Worm (Caenorhabditis elegans): ENCODE results near the gene M02E1.1.
"Not testable (repeated sequence)": the region's sequence is repeated elsewhere in the genome, so short reads cannot be mapped to it uniquely, and the experiment has no call there.

M02E1.1 gene

ce11 chrX:324021-324420 lies 1.9 kb upstream of the M02E1.1 start (continued):
- TF ChIP-seq zag-1 (tag; optimal IDR thresholded peaks at IDR 0.05) (peak; percentile 46), crh-2 (tag; optimal IDR thresholded peaks at IDR 0.05) (peak; percentile 87), mab-5 (tag; optimal IDR thresholded peaks at IDR 0.05) (no peak), unc-55 (GFP tag; optimal IDR thresholded peaks at IDR 0.05) (peak; percentile 72), dmd-4 (tag; optimal IDR thresholded peaks at IDR 0.05) (no peak), fos-1 (tag; optimal IDR thresholded peaks at IDR 0.05) (peak; percentile 54), ztf-4 (tag; optimal IDR thresholded peaks at IDR 0.05) (no peak), ceh-82 (tag; optimal IDR thresholded peaks at IDR 0.05) (no peak), aly-2 (tag; optimal IDR thresholded peaks at IDR 0.05) (no peak), elt-1 (tag; optimal IDR thresholded peaks at IDR 0.05) (no peak), Y55F3AM.14 (GFP tag; optimal IDR thresholded peaks at IDR 0.05) (no peak)

ce11 chrX:328736-329135 lies 2.8 kb downstream of the M02E1.1 start:
- TF ChIP-seq unc-62 (GFP tag; optimal IDR thresholded peaks at IDR 0.05) (no peak), gmeb-1 (tag; optimal IDR thresholded peaks at IDR 0.05) (no peak), nhr-25 (tag; optimal IDR thresholded peaks at IDR 0.05) (no peak), sma-3 (GFP tag; optimal IDR thresholded peaks at IDR 0.05) (no peak), unc-55 (GFP tag; optimal IDR thresholded peaks at IDR 0.05) (no peak), mdl-1 (tag; optimal IDR thresholded peaks at IDR 0.05) (no peak), ama-1 (optimal IDR thresholded peaks at IDR 0.05) (no peak), ceh-16 (tag; optimal IDR thresholded peaks at IDR 0.05) (no peak), crh-2 (tag; optimal IDR thresholded peaks at IDR 0.05) (no peak)

ce11 chrX:332643-333042 lies 6.7 kb downstream of the M02E1.1 start:
- TF ChIP-seq unc-55 (GFP tag; optimal IDR thresholded peaks at IDR 0.05) (no peak), blmp-1 (tag; optimal IDR thresholded peaks at IDR 0.05; ENCODE audit: insufficient read depth) (no peak), snpc-4 (tag; optimal IDR thresholded peaks at IDR 0.05) (no peak), nhr-25 (tag; optimal IDR thresholded peaks at IDR 0.05) (no peak), C34F6.9 (tag; optimal IDR thresholded peaks at IDR 0.05) (no peak), mbf-1 (tag; optimal IDR thresholded peaks at IDR 0.05) (no peak), ztf-4 (tag; optimal IDR thresholded peaks at IDR 0.05) (no peak), dmd-4 (tag; optimal IDR thresholded peaks at IDR 0.05) (no peak), elt-3 (tag; optimal IDR thresholded peaks at IDR 0.05) (no peak), egl-27 (tag; optimal IDR thresholded peaks at IDR 0.05) (no peak), ZK546.5 (tag; optimal IDR thresholded peaks at IDR 0.05) (no peak), sma-9 (GFP tag; optimal IDR thresholded peaks at IDR 0.05) (no peak), sma-9 (tag; optimal IDR thresholded peaks at IDR 0.05) (no peak), nhr-11 (tag; optimal IDR thresholded peaks at IDR 0.05) (no peak)

DNA sequence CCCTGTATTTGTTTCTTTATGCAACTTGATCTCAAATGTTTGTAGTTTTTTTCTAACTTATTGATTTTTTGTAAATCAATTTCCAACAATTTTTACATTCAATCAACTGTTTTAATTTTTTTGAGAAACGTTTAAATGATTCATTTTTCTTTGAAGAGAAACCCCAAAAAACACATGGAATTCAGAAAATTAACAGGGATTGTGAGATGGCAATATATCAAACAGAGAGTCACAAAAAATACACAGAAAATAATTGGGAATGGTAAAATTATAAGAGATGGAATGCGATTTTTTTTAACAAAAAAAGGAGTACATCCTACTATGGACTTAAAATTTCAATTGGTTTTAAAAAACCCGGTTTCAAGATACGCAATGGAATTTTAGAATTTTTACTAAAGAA lies 8.5 kb downstream of the M02E1.1 start:
- no peak for TF ChIP-seq snpc-4 (tag; optimal IDR thresholded peaks at IDR 0.05)

ce11 chrX:343822-344221 lies 17.9 kb downstream of the M02E1.1 start:
- TF ChIP-seq crh-2 (tag; optimal IDR thresholded peaks at IDR 0.05) (peak; percentile 14), fos-1 (tag; optimal IDR thresholded peaks at IDR 0.05) (no peak)

DNA sequence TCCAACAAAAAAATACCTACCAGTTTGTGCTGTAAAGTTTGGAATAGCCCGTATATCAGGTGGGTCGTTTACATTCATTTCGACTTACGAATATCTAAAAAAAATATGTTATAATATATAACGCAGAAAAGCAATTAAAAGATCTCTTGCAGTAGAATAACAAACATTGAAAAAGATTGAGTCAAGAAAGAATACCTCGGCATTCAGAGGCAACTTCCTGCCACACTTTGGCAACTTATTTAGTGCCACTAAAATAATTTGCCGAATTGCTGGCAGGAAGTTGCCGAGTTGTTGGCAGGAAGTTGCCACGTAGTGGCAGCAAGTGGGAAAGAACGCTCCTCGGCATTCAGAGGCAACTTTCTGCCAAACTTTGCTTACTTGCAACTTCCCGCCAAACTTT lies 21.2 kb downstream of the M02E1.1 start, which contains the start of gene C04E7.3:
Gene C04E7.3 (minus strand): TSS at position 101 of the 400 bp plus-strand sequence.
- TF ChIP-seq R02D3.7, dmd-4, nhr-237 (tag; optimal IDR thresholded peaks at IDR 0.05): not testable (repeated sequence)

DNA sequence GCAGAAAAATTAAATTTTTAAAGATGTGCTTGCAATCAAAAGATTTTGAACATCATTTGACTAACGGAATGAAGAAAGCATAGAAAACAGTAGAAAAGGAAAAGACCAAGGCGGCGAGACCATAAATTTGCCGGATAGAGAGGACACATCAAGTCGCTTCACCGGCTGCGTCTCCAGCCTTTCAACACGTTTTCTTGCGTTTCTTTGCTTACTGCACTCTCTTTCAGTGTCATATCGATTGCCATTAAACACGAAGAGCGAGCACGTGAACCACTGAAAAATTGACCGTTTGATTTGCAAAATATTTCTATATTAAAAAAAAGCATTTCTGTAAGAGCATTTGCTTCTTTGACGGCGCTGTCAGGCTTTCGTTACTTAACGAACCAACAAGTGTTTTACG lies 22.2 kb downstream of the M02E1.1 start:
- TF ChIP-seq R02D3.7 (tag; optimal IDR thresholded peaks at IDR 0.05): no peak
- peak; percentile 63 for TF ChIP-seq C34F6.9 (tag; optimal IDR thresholded peaks at IDR 0.05)
- peak; percentile 31 for TF ChIP-seq crh-2 (tag; optimal IDR thresholded peaks at IDR 0.05)
- TF ChIP-seq blmp-1 (tag; optimal IDR thresholded peaks at IDR 0.05; ENCODE audit: insufficient read depth): no peak
- TF ChIP-seq snpc-4 (tag; optimal IDR thresholded peaks at IDR 0.05): no peak
- no peak for TF ChIP-seq lin-13 (GFP tag; optimal IDR thresholded peaks at IDR 0.05)
- peak; percentile 50 for TF ChIP-seq mab-5 (tag; optimal IDR thresholded peaks at IDR 0.05)
- TF ChIP-seq unc-55 (GFP tag; optimal IDR thresholded peaks at IDR 0.05): peak; percentile 58
- peak in 1 of 2 experiments; percentile 60 for TF ChIP-seq mdl-1 (tag; optimal IDR thresholded peaks at IDR 0.05)
- TF ChIP-seq nhr-10 (tag; optimal IDR thresholded peaks at IDR 0.05): no peak
- no peak for TF ChIP-seq peb-1 (tag; optimal IDR thresholded peaks at IDR 0.05)
- peak in 1 of 2 experiments; percentile 40 for TF ChIP-seq lsy-2 (tag; optimal IDR thresholded peaks at IDR 0.05)
- no peak for TF ChIP-seq F13H6.1 (tag; optimal IDR thresholded peaks at IDR 0.05)
- no peak for TF ChIP-seq fos-1 (tag; optimal IDR thresholded peaks at IDR 0.05)
- peak; percentile 46 for TF ChIP-seq nhr-129 (tag; optimal IDR thresholded peaks at IDR 0.05)
- TF ChIP-seq ceh-16 (tag; optimal IDR thresholded peaks at IDR 0.05): no peak

All from whole organism, L2 larva.